Fruit fly (Drosophila melanogaster): ENCODE data around the gene CG9386.

CG9386 gene

dm6 chr3R:9577382-9578137 lies 22.4 kb upstream of the CG9386 start, which contains the start of the genes Kap-alpha3 and Son (continued):
- peak; percentile 84 for TF ChIP-seq CG17802 (tag; optimal IDR thresholded peaks at IDR 0.05)
- peak; percentile 80 for TF ChIP-seq CG18011 (GFP tag; optimal IDR thresholded peaks at IDR 0.05)
- peak; percentile 88 for TF ChIP-seq CG17186 (GFP tag; optimal IDR thresholded peaks at IDR 0.05)
- TF ChIP-seq CG13287 (GFP tag; IDR thresholded peaks at IDR 0.05; ENCODE audit: partially characterized antibody): peak; percentile 89
- TF ChIP-seq maf-S (GFP tag; optimal IDR thresholded peaks at IDR 0.05): peak; percentile 92
- peak; percentile 89 for TF ChIP-seq CG30020 (tag; optimal IDR thresholded peaks at IDR 0.05)
- no peak for TF ChIP-seq dan (GFP tag; IDR thresholded peaks at IDR 0.05)
- peak; percentile 73 for TF ChIP-seq tap (tag; optimal IDR thresholded peaks at IDR 0.05)
- peak; percentile 90 for TF ChIP-seq CG17829 (tag; optimal IDR thresholded peaks at IDR 0.05)
- peak; percentile 91 for TF ChIP-seq Neu2 (GFP tag; optimal IDR thresholded peaks at IDR 0.05; ENCODE audit: borderline replicate concordance)
- peak; percentile 99 for TF ChIP-seq Ets97D (GFP tag; optimal IDR thresholded peaks at IDR 0.05)
- TF ChIP-seq al (GFP tag; IDR thresholded peaks at IDR 0.05): peak; percentile 88
- TF ChIP-seq CG3995 (GFP tag; optimal IDR thresholded peaks at IDR 0.05): peak; percentile 91
- TF ChIP-seq CG8944 (GFP tag; optimal IDR thresholded peaks at IDR 0.05): peak; percentile 93
- peak; percentile 72 for TF ChIP-seq E2f2 (GFP tag; IDR thresholded peaks at IDR 0.05)
- TF ChIP-seq Ravus (GFP tag; IDR thresholded peaks at IDR 0.05): peak; percentile 43
- peak; percentile 93 for TF ChIP-seq slbo (GFP tag; IDR thresholded peaks at IDR 0.05)
- peak; percentile 85 for TF ChIP-seq CG1792 (GFP tag; optimal IDR thresholded peaks at IDR 0.05)
- TF ChIP-seq CG11093 (GFP tag; IDR thresholded peaks at IDR 0.05): peak; percentile 79
- peak; percentile 62; the same call in 1 of the 2 replicates for TF ChIP-seq GATAe (GFP tag; conservative IDR thresholded peaks at IDR 0.05)
- peak; percentile 89 for TF ChIP-seq Sry-β (GFP tag; optimal IDR thresholded peaks at IDR 0.05)
- TF ChIP-seq CG3065 (GFP tag; optimal IDR thresholded peaks at IDR 0.05): peak; percentile 83
- TF ChIP-seq rib (GFP tag; IDR thresholded peaks at IDR 0.05): peak; percentile 77
- TF ChIP-seq Hsf (GFP tag; optimal IDR thresholded peaks at IDR 0.05): peak; percentile 95
- TF ChIP-seq ato (GFP tag; IDR thresholded peaks at IDR 0.05; ENCODE audit: partially characterized antibody): no peak
- peak; percentile 66 for TF ChIP-seq CG17612 (GFP tag; IDR thresholded peaks at IDR 0.05)
- peak; percentile 90 for TF ChIP-seq twi (tag; optimal IDR thresholded peaks at IDR 0.05)
- TF ChIP-seq CG11456 (GFP tag; IDR thresholded peaks at IDR 0.05): peak; percentile 96
- TF ChIP-seq CG14710 (tag; optimal IDR thresholded peaks at IDR 0.05): peak; percentile 95
- TF ChIP-seq zfh1 (GFP tag; IDR thresholded peaks at IDR 0.05): peak; percentile 81
- TF ChIP-seq CG42726 (GFP tag; IDR thresholded peaks at IDR 0.05; ENCODE audit: partially characterized antibody): peak; percentile 65
- peak; percentile 90 for TF ChIP-seq Hr3 (GFP tag; optimal IDR thresholded peaks at IDR 0.05)
- TF ChIP-seq CG4404 (GFP tag; IDR thresholded peaks at IDR 0.05): peak; percentile 89
- peak; percentile 97 for TF ChIP-seq CG12104 (GFP tag; optimal IDR thresholded peaks at IDR 0.05)
- TF ChIP-seq croc (GFP tag; conservative IDR thresholded peaks at IDR 0.05): peak; percentile 79
- peak; percentile 75 for TF ChIP-seq Mrtf (GFP tag; IDR thresholded peaks at IDR 0.05)
- peak; percentile 94 for TF ChIP-seq CG3281 (GFP tag; optimal IDR thresholded peaks at IDR 0.05)
- peak; percentile 86 for TF ChIP-seq CG12236 (GFP tag; optimal IDR thresholded peaks at IDR 0.05)
- peak; percentile 86 for TF ChIP-seq tgo (GFP tag; IDR thresholded peaks at IDR 0.05)
- TF ChIP-seq Dp (GFP tag; optimal IDR thresholded peaks at IDR 0.05): peak; percentile 41
- peak; percentile 86 to 95 for TF ChIP-seq dpn (GFP tag; optimal IDR thresholded peaks at IDR 0.05)
- TF ChIP-seq Bdp1 (GFP tag; optimal IDR thresholded peaks at IDR 0.05): peak; percentile 91
- TF ChIP-seq Elba2 (GFP tag; optimal IDR thresholded peaks at IDR 0.05): peak; percentile 5
- peak; percentile 89 for TF ChIP-seq CG2712 (tag; optimal IDR thresholded peaks at IDR 0.05)
- TF ChIP-seq CG10366 (GFP tag; IDR thresholded peaks at IDR 0.05): peak; percentile 85
- peak; percentile 97 for TF ChIP-seq HLHmδ (GFP tag; optimal IDR thresholded peaks at IDR 0.05)
- peak; percentile 93 for TF ChIP-seq CG10209 (GFP tag; optimal IDR thresholded peaks at IDR 0.05)
- peak; percentile 48 for TF ChIP-seq zf30C (GFP tag; optimal IDR thresholded peaks at IDR 0.05)
- TF ChIP-seq CG9437 (GFP tag; optimal IDR thresholded peaks at IDR 0.05): peak; percentile 97
- TF ChIP-seq Ets65A (GFP tag): peak; percentile 100

All from whole organism, embryonic.